Worm (Caenorhabditis elegans) whole organism, L4/young adult: Measurements from ENCODE around the gene ech-2.

Experiments
- W03F9.2 ChIP-seq: fragments of 150-350 bp; optimal IDR thresholded peaks from 2 replicates; lab custom pipeline; 2014; ENCODE audit warnings: missing biosample characterization, missing genetic modification characterization
- him-1 ChIP-seq: sonication (generic microtip); optimal IDR thresholded peaks from 2 replicates; lab custom pipeline; 2016; ENCODE audit warnings: missing genotype, missing genetic modification reagents, missing genetic modification characterization, missing compliant biosample characterization

- TF ChIP-seq W03F9.2 (tag; lab: Kevin White, UChicago) (no peak), him-1 (tag; lab: Kevin White, UChicago) (no peak)
These were observed 47.5 kb upstream of the ech-2 start for ce11 chrIV:11903676-11904075.
